Worm (Caenorhabditis elegans) whole organism, young adult: Measurements from ENCODE around the gene nhr-201.

Source experiments
- B0336.3 ChIP-seq: fragments of 200-800 bp; sonication (Bioruptor generic); IDR thresholded peaks from 2 replicates; pipeline ENCODE4 v1.3.6; 2022; ENCODE audit warnings: missing genetic modification characterization, missing compliant biosample characterization
- C06A6.2 ChIP-seq: fragments of 200-800 bp; sonication (Bioruptor generic); conservative IDR thresholded peaks from 2 replicates; pipeline ENCODE4 v1.3.6; 2022; ENCODE audit warnings: missing genetic modification characterization, missing compliant biosample characterization
- F10E7.11 ChIP-seq: sonication (generic microtip); optimal IDR thresholded peaks from 2 replicates; lab custom pipeline; 2017; ENCODE audit warnings: mild to moderate bottlenecking, missing genetic modification characterization, moderate library complexity, missing compliant biosample characterization
- F52B5.7 ChIP-seq: sonication (generic microtip); optimal IDR thresholded peaks from 2 replicates; lab custom pipeline; 2016; ENCODE audit warnings: mild to moderate bottlenecking, missing genetic modification characterization, missing compliant biosample characterization
- K12H6.12 ChIP-seq: fragments of 200-800 bp; sonication (Bioruptor generic); optimal IDR thresholded peaks from 2 replicates; lab custom pipeline; 2018; ENCODE audit warnings: mild to moderate bottlenecking, missing genetic modification characterization, missing compliant biosample characterization
- Y95B8A.8 ChIP-seq: fragments of 200-800 bp; sonication (Bioruptor generic); IDR thresholded peaks from 2 replicates; pipeline ENCODE4 v1.3.6; 2022; ENCODE audit warnings: missing genetic modification reagents, missing genetic modification characterization, missing compliant biosample characterization
- akir-1 ChIP-seq: fragments of 200-800 bp; sonication (Bioruptor generic); optimal IDR thresholded peaks from 2 replicates; lab custom pipeline; 2018; ENCODE audit warnings: mild to moderate bottlenecking, missing genetic modification characterization, moderate library complexity, missing compliant biosample characterization
- aptf-3 ChIP-seq: fragments of 200-800 bp; sonication (Bioruptor generic); IDR thresholded peaks from 2 replicates; pipeline ENCODE4 v1.3.6; 2022; ENCODE audit warnings: missing genetic modification characterization, missing compliant biosample characterization
- atf-7 ChIP-seq: sonication (generic microtip); optimal IDR thresholded peaks from 2 replicates; lab custom pipeline; 2017; ENCODE audit warnings: mild to moderate bottlenecking, missing genetic modification characterization, missing compliant biosample characterization
- bed-2 ChIP-seq: fragments of 200-800 bp; sonication (Bioruptor generic); IDR thresholded peaks from 2 replicates; pipeline ENCODE4 v1.3.6; 2022; ENCODE audit warnings: missing genetic modification reagents, missing genetic modification characterization, missing compliant biosample characterization
- cebp-1 ChIP-seq, 2 experiments: fragments of 200-800 bp in 1 of 2; sonication (Bioruptor generic) in 1 of 2; sonication (generic microtip) in 1 of 2; IDR thresholded peaks in 1 of 2; optimal IDR thresholded peaks in 1 of 2; 2 replicates each; pipeline versions ENCODE4 v1.3.6 to Lab custom; 2017 to 2022; ENCODE audit warnings: missing compliant biosample characterization in 2 of 2, missing genetic modification characterization in 2 of 2, mild to moderate bottlenecking in 1 of 2, missing genetic modification reagents in 1 of 2, moderate library complexity in 1 of 2
- cebp-2 ChIP-seq: fragments of 200-800 bp; sonication (Bioruptor generic); IDR thresholded peaks from 2 replicates; pipeline ENCODE4 v1.3.6; 2022; ENCODE audit warnings: missing genetic modification characterization, missing compliant biosample characterization
- ceh-40 ChIP-seq: fragments of 200-800 bp; sonication (Bioruptor generic); IDR thresholded peaks from 2 replicates; pipeline ENCODE4 v1.3.6; 2022; ENCODE audit warnings: missing genetic modification characterization, missing compliant biosample characterization
- dpl-1 ChIP-seq: fragments of 150-350 bp; optimal IDR thresholded peaks from 2 replicates; lab custom pipeline; 2014; ENCODE audit warnings: missing biosample characterization, missing genetic modification reagents, missing genetic modification characterization
- ekl-4 ChIP-seq: fragments of 200-800 bp; sonication (Bioruptor generic); IDR thresholded peaks from 2 replicates; pipeline ENCODE4 v1.3.6; 2022; ENCODE audit warnings: missing genetic modification reagents, missing genetic modification characterization, missing compliant biosample characterization
- hmg-1.2 ChIP-seq: fragments of 200-800 bp; sonication (Bioruptor generic); IDR thresholded peaks from 2 replicates; pipeline ENCODE4 v1.3.6; 2022; ENCODE audit warnings: missing genetic modification reagents, missing genetic modification characterization, missing compliant biosample characterization
- hrde-1 ChIP-seq: sonication (generic microtip); optimal IDR thresholded peaks from 2 replicates; lab custom pipeline; 2016; ENCODE audit warnings: missing genetic modification characterization, mild to moderate bottlenecking, missing compliant biosample characterization, moderate library complexity, missing genotype, missing genetic modification reagents, borderline replicate concordance
- let-526 ChIP-seq: fragments of 200-800 bp; sonication (Bioruptor generic); IDR thresholded peaks from 2 replicates; pipeline ENCODE4 v1.3.6; 2022; ENCODE audit warnings: missing genetic modification reagents, missing genetic modification characterization, missing compliant biosample characterization
- lin-35 ChIP-seq, 3 experiments: fragments of 150-350 bp in 2 of 3; sonication (generic microtip) in 1 of 3; optimal IDR thresholded peaks; 2 replicates each; lab custom pipeline; 2014 to 2018; ENCODE audit warnings: missing biosample characterization in 3 of 3, missing genetic modification characterization in 3 of 3, missing genetic modification reagents in 3 of 3
- lin-54 ChIP-seq: fragments of 200-800 bp; sonication (Bioruptor generic); optimal IDR thresholded peaks from 2 replicates; lab custom pipeline; 2018; ENCODE audit warnings: mild to moderate bottlenecking, missing genetic modification characterization, missing compliant biosample characterization
- madf-3 ChIP-seq: fragments of 200-800 bp; sonication (Bioruptor generic); IDR thresholded peaks from 2 replicates; pipeline ENCODE4 v1.3.6; 2022; ENCODE audit warnings: missing genetic modification reagents, missing genetic modification characterization, missing compliant biosample characterization
- nfyb-1 ChIP-seq: fragments of 200-800 bp; sonication (Bioruptor generic); IDR thresholded peaks from 2 replicates; pipeline ENCODE4 v1.3.6; 2022; ENCODE audit warnings: missing genetic modification reagents, missing genetic modification characterization, missing compliant biosample characterization
- nhr-80 ChIP-seq: sonication (generic microtip); optimal IDR thresholded peaks from 2 replicates; lab custom pipeline; 2016; ENCODE audit warnings: missing genetic modification characterization, missing compliant biosample characterization
- rpc-1 ChIP-seq, 2 experiments: fragments of 150-350 bp in 1 of 2; sonication (generic microtip) in 1 of 2; optimal IDR thresholded peaks; 2 replicates each; lab custom pipeline; 2014 to 2018; ENCODE audit warnings: missing biosample characterization in 1 of 2, missing genetic modification characterization in 1 of 2, missing genetic modification reagents in 1 of 2, missing genotype in 1 of 2
- sdz-38 ChIP-seq: sonication (generic microtip); optimal IDR thresholded peaks from 2 replicates; lab custom pipeline; 2016; ENCODE audit warnings: missing genotype, missing genetic modification characterization, missing compliant biosample characterization
- snpc-4 ChIP-seq, 5 experiments: fragments of 150-350 bp in 1 of 5; sonication (generic microtip) in 4 of 5; optimal IDR thresholded peaks; 2 replicates each; lab custom pipeline; 2014 to 2018; ENCODE audit warnings: missing genetic modification characterization in 5 of 5, missing biosample characterization in 3 of 5, antibody characterized with exemption in 2 of 5, mild to moderate bottlenecking in 2 of 5, missing compliant biosample characterization in 2 of 5, missing genotype in 2 of 5, moderate library complexity in 2 of 5, missing genetic modification reagents in 1 of 5
- tlf-1 ChIP-seq: fragments of 200-800 bp; sonication (Bioruptor generic); optimal IDR thresholded peaks from 2 replicates; lab custom pipeline; 2018; ENCODE audit warnings: mild to moderate bottlenecking, missing genetic modification characterization, missing compliant biosample characterization
- zfh-2 ChIP-seq: fragments of 200-800 bp; sonication (Bioruptor generic); conservative IDR thresholded peaks from 2 replicates; pipeline ENCODE4 v1.3.6; 2022; ENCODE audit warnings: missing genetic modification reagents, missing genetic modification characterization, missing compliant biosample characterization
- ztf-18 ChIP-seq: sonication (generic microtip); optimal IDR thresholded peaks from 2 replicates; lab custom pipeline; 2016; ENCODE audit warnings: missing genotype, mild to moderate bottlenecking, missing genetic modification characterization, missing compliant biosample characterization
- ztf-22 ChIP-seq: fragments of 200-800 bp; sonication (Bioruptor generic); optimal IDR thresholded peaks from 2 replicates; lab custom pipeline; 2018; ENCODE audit warnings: mild to moderate bottlenecking, missing genetic modification characterization, moderate library complexity, missing compliant biosample characterization
- ztf-25 ChIP-seq: fragments of 200-800 bp; sonication (Bioruptor generic); IDR thresholded peaks from 2 replicates; pipeline ENCODE4 v1.3.6; 2022; ENCODE audit warnings: missing genetic modification reagents, missing genetic modification characterization, missing compliant biosample characterization
- ztf-3 ChIP-seq: fragments of 200-800 bp; sonication (Bioruptor generic); optimal IDR thresholded peaks from 2 replicates; lab custom pipeline; 2018; ENCODE audit warnings: mild to moderate bottlenecking, missing genetic modification characterization, missing compliant biosample characterization

Gene nhr-201

ce11 chrV:468460-468859, 3.8 kb downstream of the nhr-201 start, which contains the start of gene srbc-57:
srbc-57 (minus strand) TSS chrV:468560.
- no peak for TF ChIP-seq rpc-1 (optimal IDR thresholded peaks at IDR 0.05; lab: Kevin White, UChicago)
- no peak for TF ChIP-seq rpc-1 (tag; optimal IDR thresholded peaks at IDR 0.05; lab: Kevin White, UChicago)
- no peak for TF ChIP-seq C06A6.2
- no peak for TF ChIP-seq lin-35 (GFP tag; optimal IDR thresholded peaks at IDR 0.05; lab: Kevin White, UChicago)
- TF ChIP-seq hrde-1 (tag; lab: Kevin White, UChicago): no peak
- TF ChIP-seq ekl-4 (GFP tag; lab: Robert Waterston, UW): no peak
- TF ChIP-seq cebp-2 (GFP tag; lab: Robert Waterston, UW): no peak

- TF ChIP-seq ztf-25: no peak
- TF ChIP-seq zfh-2 (GFP tag; lab: Robert Waterston, UW): no peak
- TF ChIP-seq ztf-3 (GFP tag; lab: Kevin White, UChicago): no peak
- TF ChIP-seq, all 124 proteins: peak for 0
These were observed 8.0 kb downstream of the nhr-201 start, which contains the start of gene srt-31 for ce11 chrV:472589-472988. srt-31 (plus strand) TSS chrV:472889.

DNA sequence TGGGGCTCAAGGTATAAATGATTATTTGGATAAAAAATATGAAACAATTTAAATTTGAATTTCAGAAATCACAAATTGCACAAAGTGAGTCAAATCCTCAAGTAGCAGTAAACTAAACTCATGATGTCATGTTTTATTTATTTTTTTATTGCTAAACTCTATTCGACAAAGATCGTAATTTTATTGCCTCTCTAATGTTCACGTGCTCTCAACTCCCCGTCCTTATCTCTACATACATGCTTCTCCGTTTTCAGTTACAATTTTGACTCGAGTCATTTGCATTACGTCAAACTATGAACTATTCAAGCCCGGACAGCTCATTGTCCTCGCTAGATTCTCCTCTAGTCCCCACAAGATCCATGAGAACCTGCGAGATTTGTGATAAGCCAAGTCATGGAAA, 9.9 kb downstream of the nhr-201 start, which contains the start of gene nhr-99:
TSS of gene nhr-99 (plus strand) at position 263 of the 400 bp plus-strand sequence.
- TF ChIP-seq F10E7.11 (no peak), atf-7 (tag; lab: Kevin White, UChicago) (peak; percentile 46), nhr-80 (tag; lab: Kevin White, UChicago) (peak; percentile 59)

DNA sequence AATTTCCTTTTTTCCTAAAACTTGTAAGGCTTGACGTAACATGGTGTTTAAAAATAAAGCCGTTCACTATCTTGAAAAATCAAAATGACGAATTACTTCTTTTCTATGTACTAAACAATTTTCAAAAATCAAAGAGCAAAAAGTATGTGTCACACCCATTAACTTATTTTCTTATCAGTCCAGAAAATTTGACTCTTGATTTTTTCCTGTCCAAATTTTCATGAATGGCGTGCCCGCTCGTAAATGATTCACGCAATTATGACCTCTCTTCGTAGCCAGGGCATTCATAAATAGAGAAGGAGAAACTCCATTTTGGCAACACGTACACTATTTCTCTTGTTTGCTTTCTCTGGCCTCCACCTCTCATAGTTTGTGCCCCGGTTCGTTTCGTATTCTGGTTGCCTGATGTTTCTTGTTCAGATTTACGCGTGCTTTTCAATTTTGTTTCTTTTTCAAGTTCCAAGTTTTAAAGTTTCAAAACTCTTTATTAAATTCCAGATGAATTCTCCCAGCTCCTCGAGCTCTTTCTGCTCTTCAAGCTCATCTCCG, 13.1 kb downstream of the nhr-201 start, which contains the start of gene nhr-55:
TSS of gene nhr-55 (plus strand) at position 499 of the 549 bp plus-strand sequence.
- TF ChIP-seq lin-54 (GFP tag; lab: Kevin White, UChicago) (no peak), nhr-80 (tag; lab: Kevin White, UChicago) (peak; percentile 63), ceh-40 (GFP tag; lab: Robert Waterston, UW) (no peak), let-526 (no peak), cebp-1 (GFP tag; IDR thresholded peaks at IDR 0.05; lab: Robert Waterston, UW) (no peak), cebp-1 (tag; optimal IDR thresholded peaks at IDR 0.05; lab: Kevin White, UChicago) (peak; percentile 3), akir-1 (no peak)

DNA sequence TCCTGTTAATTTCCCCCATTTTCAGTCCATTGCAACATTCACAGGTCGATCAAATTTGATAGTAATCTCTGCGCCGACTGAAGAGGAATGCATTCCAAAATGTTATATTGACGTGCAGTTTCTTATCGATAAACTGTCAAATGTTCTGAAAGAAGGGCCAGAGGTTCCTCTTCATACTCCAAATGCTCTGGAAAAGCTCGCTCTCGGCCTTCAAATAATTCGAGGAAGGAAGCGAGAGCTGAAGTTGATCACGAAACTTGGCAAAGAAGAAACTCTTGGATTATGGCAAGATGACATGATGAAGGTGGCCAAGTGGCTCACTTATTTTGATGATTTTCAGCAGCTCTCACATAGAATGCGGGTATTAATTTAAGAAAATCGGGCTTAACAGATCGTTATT, 14.4 kb downstream of the nhr-201 start:
- TF ChIP-seq nhr-80 (tag; lab: Kevin White, UChicago): peak; percentile 30
- no peak for TF ChIP-seq F52B5.7

DNA sequence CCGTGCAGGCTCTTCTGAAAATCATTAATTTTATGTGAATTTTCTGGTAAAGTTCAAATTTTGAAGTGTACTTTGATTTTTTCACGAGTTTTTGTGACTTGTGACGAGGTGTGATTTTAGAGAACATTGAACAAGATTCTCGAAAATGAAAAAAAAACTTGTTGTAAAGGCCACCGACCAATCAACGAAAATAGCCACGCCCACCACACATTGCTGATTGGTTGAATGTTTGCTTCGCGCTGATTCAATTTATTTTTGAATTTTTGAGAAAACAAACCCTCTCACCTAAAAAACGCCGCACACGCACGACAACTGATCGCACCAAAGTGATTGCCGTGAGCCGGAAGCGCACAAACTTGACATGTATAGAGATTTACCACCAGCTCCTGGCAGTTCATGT, 18.2 kb downstream of the nhr-201 start:
- TF ChIP-seq ztf-18 (no peak), aptf-3 (no peak), nfyb-1 (GFP tag; lab: Robert Waterston, UW) (peak; percentile 91)

DNA sequence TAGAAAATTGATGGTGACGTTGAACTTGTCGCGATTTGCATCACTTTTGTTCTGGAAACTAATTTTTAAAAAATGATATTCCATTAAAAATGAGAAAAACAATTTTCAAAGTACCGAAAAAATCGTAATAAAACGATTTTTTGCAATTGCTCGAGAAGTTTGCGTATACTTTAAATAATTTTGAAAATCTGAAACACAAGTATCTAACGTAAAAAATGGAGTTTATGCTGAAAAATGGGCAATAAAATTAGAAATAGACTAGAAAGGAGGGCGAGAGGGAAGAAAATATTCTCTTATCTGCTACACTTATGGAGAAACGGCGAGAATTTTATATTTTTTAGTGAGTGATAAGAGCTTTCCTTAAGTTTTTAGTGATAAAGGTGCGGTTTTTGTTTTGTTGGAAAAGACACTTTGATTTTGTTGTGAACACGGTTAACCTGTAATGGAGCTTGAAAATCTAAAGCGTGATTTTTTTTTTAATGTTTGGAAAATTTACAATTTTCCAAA, 18.7 kb downstream of the nhr-201 start, which contains the start of gene nhr-130:
TSS of gene nhr-130 (minus strand) at position 51 of the 507 bp plus-strand sequence.
- TF ChIP-seq let-526 (no peak), nhr-80 (tag; lab: Kevin White, UChicago) (peak; percentile 42)

DNA sequence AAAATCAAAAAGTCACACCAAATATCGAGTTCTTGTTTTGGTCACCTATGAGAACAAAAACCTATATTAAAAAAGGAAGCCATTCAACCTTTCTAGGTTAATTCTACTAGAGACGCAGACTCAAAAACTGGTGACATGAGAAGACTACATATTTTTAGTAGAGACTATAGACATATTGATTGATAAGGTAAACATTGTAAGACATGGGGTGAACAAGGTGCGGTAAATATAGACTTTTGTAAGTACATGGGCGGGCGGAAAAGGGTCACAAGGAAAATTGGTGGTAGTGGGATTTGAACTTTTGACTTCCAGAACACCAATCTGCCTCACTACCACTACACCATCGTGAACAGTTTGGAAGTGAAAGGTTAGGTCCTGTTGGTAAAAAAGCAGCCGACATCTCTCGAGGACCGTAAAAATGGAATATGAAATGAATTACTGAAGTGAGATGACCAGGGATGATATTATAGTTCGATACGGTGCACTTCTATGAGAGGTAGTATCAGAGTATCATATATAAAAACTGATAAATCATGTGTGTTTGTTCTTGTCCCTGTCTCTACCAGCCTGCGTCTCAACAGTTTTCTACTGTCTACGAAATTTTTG, 19.8 kb downstream of the nhr-201 start, which contains the start of gene nhr-212:
TSS of gene nhr-212 (plus strand) at position 573 of the 606 bp plus-strand sequence.
- TF ChIP-seq nhr-80 (tag; lab: Kevin White, UChicago) (peak; percentile 4), rpc-1 (optimal IDR thresholded peaks at IDR 0.05; lab: Kevin White, UChicago) (no peak), rpc-1 (tag; optimal IDR thresholded peaks at IDR 0.05; lab: Kevin White, UChicago) (peak; percentile 17), sdz-38 (tag; lab: Kevin White, UChicago) (no peak), dpl-1 (GFP tag; lab: Kevin White, UChicago) (no peak), ztf-22 (no peak), F10E7.11 (no peak), Y95B8A.8 (GFP tag; lab: Robert Waterston, UW) (no peak), K12H6.12 (no peak), hmg-1.2 (peak; percentile 11; the same call in 1 of the 2 replicates), tlf-1 (GFP tag; lab: Kevin White, UChicago) (no peak), B0336.3 (GFP tag; lab: Robert Waterston, UW) (no peak), snpc-4 (GFP tag; optimal IDR thresholded peaks at IDR 0.05; lab: Kevin White, UChicago) (no peak), snpc-4 (tag; optimal IDR thresholded peaks at IDR 0.05; lab: Kevin White, UChicago) (peak in 2 of 4 experiments; percentile 53 to 77), bed-2 (no peak), madf-3 (GFP tag; lab: Robert Waterston, UW) (no peak)
